Fruit fly (Drosophila melanogaster): ENCODE measurements around the gene CG10171.

Gene CG10171

DNA sequence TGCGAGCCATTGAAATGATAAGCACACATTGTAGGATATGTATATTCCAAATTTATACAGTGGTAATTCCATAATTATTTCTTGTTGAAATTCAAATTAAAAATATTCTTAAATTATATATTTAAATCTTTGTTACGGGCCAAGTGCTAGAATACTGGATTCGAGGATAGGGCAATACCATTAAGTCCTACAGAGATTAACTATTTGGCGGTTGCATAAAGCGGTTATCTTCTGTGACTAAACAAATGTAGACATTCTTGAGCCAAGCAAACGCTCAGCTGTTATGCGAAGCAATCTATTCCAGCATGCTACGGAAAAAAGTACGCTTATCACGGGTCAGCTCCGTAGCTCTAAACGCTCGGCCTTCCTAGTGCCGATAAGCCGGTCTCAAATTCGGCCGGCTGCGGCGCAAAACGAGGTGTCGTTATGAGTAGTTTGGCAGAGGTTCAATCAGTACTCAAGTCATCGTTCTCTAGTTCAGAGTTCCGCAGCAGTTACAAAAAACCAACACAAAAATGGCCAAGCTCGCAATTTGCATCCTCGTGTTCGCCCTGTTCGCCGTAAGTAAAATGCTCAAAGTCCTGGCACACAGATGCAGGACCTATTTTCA is 31.5 kb downstream of the CG10171 start, which contains the start of gene Nplp2 (continued):
- TF ChIP-seq al (GFP tag; IDR thresholded peaks at IDR 0.05) = peak; percentile 35; the same call in 1 of the 2 replicates
- no peak for TF ChIP-seq CG17186 (GFP tag; optimal IDR thresholded peaks at IDR 0.05)
- peak; percentile 1 for TF ChIP-seq tin (GFP tag; optimal IDR thresholded peaks at IDR 0.05)
- TF ChIP-seq Atf6 (GFP tag; IDR thresholded peaks at IDR 0.05) = peak; percentile 35; the same call in 1 of the 2 replicates
- TF ChIP-seq Dek (tag; optimal IDR thresholded peaks at IDR 0.05) = peak; percentile 47
- no peak for TF ChIP-seq wek (GFP tag; optimal IDR thresholded peaks at IDR 0.05)
- peak; percentile 35 for TF ChIP-seq CG17385 (GFP tag; optimal IDR thresholded peaks at IDR 0.05)
- peak; percentile 4 for TF ChIP-seq D19A (tag; optimal IDR thresholded peaks at IDR 0.05)
- TF ChIP-seq CG11093 (GFP tag; IDR thresholded peaks at IDR 0.05) = peak; percentile 46; the same call in 1 of the 3 replicates
- no peak for TF ChIP-seq pros (GFP tag; optimal IDR thresholded peaks at IDR 0.05)
- peak; percentile 75 for TF ChIP-seq unpg (GFP tag; optimal IDR thresholded peaks at IDR 0.05)
- peak; percentile 75 for TF ChIP-seq sob (GFP tag; IDR thresholded peaks at IDR 0.05)
- TF ChIP-seq Sin3A (optimal IDR thresholded peaks at IDR 0.05) = no peak
- peak; percentile 24 for TF ChIP-seq CG12219 (GFP tag; optimal IDR thresholded peaks at IDR 0.05)
- TF ChIP-seq salm (tag; optimal IDR thresholded peaks at IDR 0.05) = peak; percentile 36
- TF ChIP-seq scrt (GFP tag; optimal IDR thresholded peaks at IDR 0.05) = peak; percentile 32
- peak; percentile 90 for TF ChIP-seq Ets65A (GFP tag)
- TF ChIP-seq row (GFP tag; IDR thresholded peaks at IDR 0.05) = peak; percentile 83
- peak; percentile 38 for TF ChIP-seq Hr3 (GFP tag; optimal IDR thresholded peaks at IDR 0.05)
- TF ChIP-seq Taf1 (GFP tag; IDR thresholded peaks at IDR 0.05) = peak; percentile 7; the same call in 1 of the 2 replicates
- TF ChIP-seq CG18476 (GFP tag; optimal IDR thresholded peaks at IDR 0.05) = no peak
- no peak for TF ChIP-seq eyg (GFP tag; optimal IDR thresholded peaks at IDR 0.05)
- no peak for TF ChIP-seq peb (GFP tag; IDR thresholded peaks at IDR 0.05)
- peak; percentile 32 for TF ChIP-seq Sox100B (GFP tag; optimal IDR thresholded peaks at IDR 0.05)
- peak; percentile 49 for TF ChIP-seq Aef1 (GFP tag; IDR thresholded peaks at IDR 0.05)
- TF ChIP-seq Hsf (GFP tag; optimal IDR thresholded peaks at IDR 0.05) = peak; percentile 44
- TF ChIP-seq HHEX (GFP tag; optimal IDR thresholded peaks at IDR 0.05) = peak; percentile 39
- TF ChIP-seq run (tag; optimal IDR thresholded peaks at IDR 0.05) = peak; percentile 8
- peak; percentile 43 for TF ChIP-seq bcd (GFP tag; optimal IDR thresholded peaks at IDR 0.05)
- TF ChIP-seq CG7987 (GFP tag; optimal IDR thresholded peaks at IDR 0.05) = no peak
- TF ChIP-seq CG15269 (tag; optimal IDR thresholded peaks at IDR 0.05) = peak; percentile 74
- TF ChIP-seq Myb (GFP tag; optimal IDR thresholded peaks at IDR 0.05) = no peak
- TF ChIP-seq NK7.1 (GFP tag; optimal IDR thresholded peaks at IDR 0.05) = no peak
- peak; percentile 70 for TF ChIP-seq CG34422 (GFP tag; IDR thresholded peaks at IDR 0.05)
- peak; percentile 68 for TF ChIP-seq Med (GFP tag)
- TF ChIP-seq lab (GFP tag; optimal IDR thresholded peaks at IDR 0.05) = peak; percentile 54
- TF ChIP-seq CG11247 (GFP tag; IDR thresholded peaks at IDR 0.05) = peak; percentile 40; the same call in 1 of the 2 replicates
- TF ChIP-seq Hmr (GFP tag; optimal IDR thresholded peaks at IDR 0.05) = peak; percentile 71
- peak; percentile 27; the same call in 1 of the 2 replicates for TF ChIP-seq ssp (GFP tag; IDR thresholded peaks at IDR 0.05)
- 0 out of 2 replicates have a peak, but pooled peaks have one; percentile 33 for TF ChIP-seq CG8765 (GFP tag; IDR thresholded peaks at IDR 0.05)
- 0 out of 2 replicates have a peak, but pooled peaks have one; percentile 30 for TF ChIP-seq ro (GFP tag; IDR thresholded peaks at IDR 0.05)
- TF ChIP-seq wdn (GFP tag; IDR thresholded peaks at IDR 0.05) = peak; percentile 60; the same call in 1 of the 2 replicates
- 0 out of 2 replicates have a peak, but pooled peaks have one; percentile 30 for TF ChIP-seq Adf1 (GFP tag; IDR thresholded peaks at IDR 0.05)
- TF ChIP-seq cad (GFP tag; optimal IDR thresholded peaks at IDR 0.05) = no peak
- TF ChIP-seq CG13624 (GFP tag; optimal IDR thresholded peaks at IDR 0.05) = peak; percentile 92
- no peak for TF ChIP-seq CG9797 (GFP tag; optimal IDR thresholded peaks at IDR 0.05)
- peak; percentile 72 for TF ChIP-seq CG15696 (tag; optimal IDR thresholded peaks at IDR 0.05)
- TF ChIP-seq CG7786 (GFP tag; optimal IDR thresholded peaks at IDR 0.05) = no peak
- no peak for TF ChIP-seq Tbp (GFP tag; optimal IDR thresholded peaks at IDR 0.05)
- peak; percentile 61 for TF ChIP-seq CG6689 (GFP tag; IDR thresholded peaks at IDR 0.05)
- peak; percentile 10 for TF ChIP-seq CG13296 (GFP tag; optimal IDR thresholded peaks at IDR 0.05)

All from whole organism, embryonic.